Fruit fly (Drosophila melanogaster) whole organism, pupa: ENCODE measurements around the gene Duba.
A peak's percentile ranks its signal among the peaks of the same experiment; 100 is the strongest.

Experiments used
- CG12605 ChIP-seq: fragments of 200-800 bp; sonication (Bioruptor generic); IDR thresholded peaks from 2 replicates; pipeline ENCODE4 v1.3.6; 2022; ENCODE audit warnings: missing biosample characterization, missing genetic modification characterization
- CG15710 ChIP-seq: fragments of 200-800 bp; sonication (Bioruptor generic); optimal IDR thresholded peaks from 2 replicates; lab custom pipeline; 2018; ENCODE audit warnings: missing biosample characterization, mild to moderate bottlenecking, missing genetic modification characterization, moderate library complexity
- CG34367 ChIP-seq: fragments of 200-800 bp; sonication (Bioruptor generic); optimal IDR thresholded peaks from 2 replicates; lab custom pipeline; 2018; ENCODE audit warnings: missing biosample characterization, mild to moderate bottlenecking, missing genetic modification characterization
- CG4496 ChIP-seq: fragments of 200-800 bp; sonication (Bioruptor generic); IDR thresholded peaks from 3 replicates; pipeline ENCODE4 v1.3.6; 2022; ENCODE audit warnings: missing biosample characterization, missing genetic modification characterization
- EcR ChIP-seq: fragments of 200-800 bp; sonication (Bioruptor generic); optimal IDR thresholded peaks from 3 replicates; lab custom pipeline; 2019; ENCODE audit warnings: missing biosample characterization, missing genetic modification characterization, mild to moderate bottlenecking, moderate library complexity, missing genetic modification reagents
- Ets98B ChIP-seq: fragments of 200-800 bp; sonication (Bioruptor generic); IDR thresholded peaks from 2 replicates; pipeline ENCODE4 v1.3.6; 2022; ENCODE audit warnings: missing biosample characterization, missing genetic modification characterization
- Pif1B ChIP-seq: fragments of 200-800 bp; sonication (Bioruptor generic); optimal IDR thresholded peaks from 3 replicates; lab custom pipeline; 2016; ENCODE audit warnings: missing biosample characterization, missing genetic modification characterization

- TF ChIP-seq CG34367 (tag; lab: Kevin White, UChicago) (peak; percentile 80), EcR (peak; percentile 17), Ets98B (GFP tag; lab: Robert Waterston, UW) (peak; percentile 87), CG12605 (peak; percentile 81), Pif1B (GFP tag; lab: Kevin White, UChicago) (peak; percentile 87), CG4496 (peak; percentile 87), CG15710 (peak; percentile 81)
Measured at dm6 chr3L:11561946-11562760, 47.1 kb downstream of the Duba start, which contains the start of the genes CG7394 and Mob2.
